Worm (Caenorhabditis elegans) whole organism, young adult: ENCODE results near the gene gei-3.
A peak's percentile ranks its signal among the peaks of the same experiment; 100 is the strongest.

ENCODE experiments used
- T07F8.4 ChIP-seq: sonication (generic microtip); optimal IDR thresholded peaks from 2 replicates; lab custom pipeline; 2016; ENCODE audit warnings: mild to moderate bottlenecking, missing genetic modification characterization, moderate library complexity, missing compliant biosample characterization
- akir-1 ChIP-seq: fragments of 200-800 bp; sonication (Bioruptor generic); optimal IDR thresholded peaks from 2 replicates; lab custom pipeline; 2018; ENCODE audit warnings: mild to moderate bottlenecking, missing genetic modification characterization, moderate library complexity, missing compliant biosample characterization
- ama-1 ChIP-seq, 3 experiments: fragments of 150-350 bp in 1 of 3; sonication (generic microtip) in 2 of 3; optimal IDR thresholded peaks; 2 replicates each; lab custom pipeline; 2014 to 2018; ENCODE audit warnings: missing biosample characterization in 2 of 3, missing genetic modification characterization in 2 of 3, missing genetic modification reagents in 2 of 3
- die-1 ChIP-seq: sonication (generic microtip); optimal IDR thresholded peaks from 2 replicates; lab custom pipeline; 2016; ENCODE audit warnings: missing genotype, mild to moderate bottlenecking, missing genetic modification characterization, missing compliant biosample characterization
- let-526 ChIP-seq: fragments of 200-800 bp; sonication (Bioruptor generic); IDR thresholded peaks from 2 replicates; pipeline ENCODE4 v1.3.6; 2022; ENCODE audit warnings: missing genetic modification reagents, missing genetic modification characterization, missing compliant biosample characterization
- mcd-1 ChIP-seq: fragments of 200-800 bp; sonication (Bioruptor generic); IDR thresholded peaks from 2 replicates; pipeline ENCODE4 v1.3.6; 2022; ENCODE audit warnings: missing genetic modification reagents, missing genetic modification characterization, missing compliant biosample characterization
- nhr-179 ChIP-seq: sonication (generic microtip); optimal IDR thresholded peaks from 2 replicates; lab custom pipeline; 2016; ENCODE audit warnings: mild to moderate bottlenecking, missing genetic modification characterization, missing compliant biosample characterization
- nhr-80 ChIP-seq: sonication (generic microtip); optimal IDR thresholded peaks from 2 replicates; lab custom pipeline; 2016; ENCODE audit warnings: missing genetic modification characterization, missing compliant biosample characterization
- ztf-6 ChIP-seq: fragments of 200-800 bp; sonication (Bioruptor generic); IDR thresholded peaks from 2 replicates; pipeline ENCODE4 v1.3.6; 2022; ENCODE audit warnings: missing genetic modification reagents, missing genetic modification characterization, missing compliant biosample characterization

DNA sequence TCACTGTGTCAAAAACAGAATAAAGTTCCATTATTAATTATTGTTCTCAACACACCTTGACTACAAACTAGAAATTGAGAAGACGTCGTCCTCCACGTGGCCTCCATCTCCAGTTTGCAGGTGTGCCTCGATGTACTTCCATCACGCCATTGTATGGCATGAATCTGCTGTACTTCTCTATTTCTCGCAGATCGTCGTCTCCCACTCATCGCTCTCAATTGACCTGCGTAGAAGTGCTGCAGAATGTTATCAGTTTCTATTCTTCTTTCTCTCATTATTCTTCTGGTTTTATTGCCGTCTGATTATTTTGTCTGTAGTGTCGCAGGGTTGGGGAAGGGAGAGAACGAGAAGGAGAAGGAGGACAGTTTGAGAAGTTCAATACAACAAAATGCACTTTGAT is 53.8 kb downstream of the gei-3 start:
- TF ChIP-seq nhr-80 (tag; lab: Kevin White, UChicago) (peak; percentile 98), ztf-6 (GFP tag; lab: Robert Waterston, UW) (no peak), die-1 (tag; lab: Kevin White, UChicago) (no peak), ama-1 (optimal IDR thresholded peaks at IDR 0.05; lab: Kevin White, UChicago) (no peak), ama-1 (GFP tag; optimal IDR thresholded peaks at IDR 0.05; lab: Kevin White, UChicago) (no peak), nhr-179 (no peak), let-526 (no peak), T07F8.4 (tag; lab: Kevin White, UChicago) (no peak), mcd-1 (GFP tag; lab: Robert Waterston, UW) (0 out of 2 replicates have a peak, but pooled peaks have one; percentile 14), akir-1 (no peak)
